Fruit fly (Drosophila melanogaster): Measurements from ENCODE around the gene CG14695.

The CG14695 gene

DNA sequence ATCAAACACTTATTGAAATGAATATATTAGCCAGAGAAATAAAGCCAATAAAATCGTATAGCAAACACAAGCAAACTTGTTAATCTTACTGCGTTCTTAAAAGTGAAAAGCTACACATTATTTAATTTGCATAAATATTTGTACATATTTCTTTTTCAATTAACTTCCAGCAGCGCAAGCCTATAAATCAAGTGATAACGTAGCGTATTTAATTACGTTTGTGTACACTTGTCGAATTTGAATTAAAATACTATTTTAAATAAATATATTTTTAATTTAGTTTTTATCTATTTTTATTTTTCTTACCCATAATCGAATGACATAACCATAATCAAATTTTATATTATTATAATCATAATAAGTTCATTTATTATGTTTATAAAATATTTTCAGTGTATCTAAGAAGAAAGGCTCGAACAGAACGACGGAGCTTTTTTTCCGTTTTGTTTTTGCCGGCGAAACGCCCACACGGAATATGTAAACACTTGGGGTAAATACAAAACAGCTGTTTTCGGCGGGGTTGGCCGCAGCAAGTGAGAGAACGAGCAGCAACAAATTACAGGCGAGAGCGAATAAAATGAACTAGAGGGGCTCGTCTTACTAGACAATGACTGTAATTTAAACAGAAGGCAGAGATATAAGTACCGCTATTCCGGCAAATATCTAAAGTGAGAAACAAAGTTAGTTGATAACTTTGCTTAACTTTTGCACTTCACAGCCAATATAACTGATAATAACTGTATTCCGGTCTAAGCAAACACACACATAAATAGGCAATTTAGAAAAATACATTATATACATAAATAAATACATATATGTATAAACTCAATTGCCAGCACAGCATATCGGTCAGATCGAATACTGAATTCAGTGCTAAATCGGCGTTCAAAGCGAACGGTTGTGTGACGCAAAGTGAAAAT lies 3.3 kb downstream of the CG14695 start, which contains the start of gene Sodh2:
Gene Sodh2, plus strand, starts transcription at position 870 of the 920 bp plus-strand sequence.
- TF ChIP-seq CG33017 (tag; optimal IDR thresholded peaks at IDR 0.05) (peak; percentile 96), cic (GFP tag; optimal IDR thresholded peaks at IDR 0.05) (peak; percentile 93), CG1620 (GFP tag; optimal IDR thresholded peaks at IDR 0.05) (no peak), CG7045 (GFP tag; optimal IDR thresholded peaks at IDR 0.05) (peak; percentile 86), bab1 (GFP tag; optimal IDR thresholded peaks at IDR 0.05) (peak; percentile 55), Mnt (GFP tag; optimal IDR thresholded peaks at IDR 0.05) (peak; percentile 61), toe (GFP tag; optimal IDR thresholded peaks at IDR 0.05) (peak; percentile 62), CG14711 (tag; optimal IDR thresholded peaks at IDR 0.05) (peak; percentile 91), CG5204 (GFP tag; optimal IDR thresholded peaks at IDR 0.05) (no peak), CG7101 (tag; optimal IDR thresholded peaks at IDR 0.05) (peak; percentile 92), kay (GFP tag; ENCODE audit: borderline replicate concordance) (peak; percentile 95), CG11617 (GFP tag; optimal IDR thresholded peaks at IDR 0.05) (peak; percentile 78), Crg-1 (GFP tag; optimal IDR thresholded peaks at IDR 0.05) (peak; percentile 69), CG12768 (GFP tag; optimal IDR thresholded peaks at IDR 0.05) (peak; percentile 89), Clk (GFP tag; optimal IDR thresholded peaks at IDR 0.05) (peak; percentile 25), tj (GFP tag; optimal IDR thresholded peaks at IDR 0.05) (peak; percentile 37), Hr96 (GFP tag; optimal IDR thresholded peaks at IDR 0.05) (peak; percentile 33), cnc (optimal IDR thresholded peaks at IDR 0.05) (no peak), ovo (GFP tag; optimal IDR thresholded peaks at IDR 0.05) (peak; percentile 82), pad (GFP tag; optimal IDR thresholded peaks at IDR 0.05) (peak; percentile 90)

DNA sequence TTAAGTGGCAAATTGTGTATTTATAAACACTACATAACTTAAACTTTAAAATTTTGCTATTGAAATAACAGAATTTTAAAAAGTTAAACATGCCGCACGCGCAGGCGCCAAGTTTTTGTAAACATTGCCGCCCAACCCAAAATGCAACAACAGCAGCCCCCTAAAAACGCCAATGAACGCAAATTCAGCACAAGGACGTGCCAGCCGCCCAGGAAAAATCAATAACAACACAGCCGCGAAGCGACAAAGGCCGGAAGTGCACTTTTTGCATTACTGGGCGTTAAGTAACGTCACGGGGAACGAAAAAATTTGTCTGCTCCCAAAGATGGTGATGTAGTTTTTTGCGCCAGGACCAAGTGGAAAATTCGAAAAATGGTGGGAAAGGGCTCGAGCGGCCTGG lies 6.3 kb downstream of the CG14695 start, which contains the start of gene CG4596:
Gene CG4596, plus strand, starts transcription at position 219 of the 400 bp plus-strand sequence.
- TF ChIP-seq CG33017 (tag; optimal IDR thresholded peaks at IDR 0.05) (no peak), pad (GFP tag; optimal IDR thresholded peaks at IDR 0.05) (no peak), CG11617 (GFP tag; optimal IDR thresholded peaks at IDR 0.05) (no peak), CG7101 (tag; optimal IDR thresholded peaks at IDR 0.05) (no peak), CG1620 (GFP tag; optimal IDR thresholded peaks at IDR 0.05) (no peak), ovo (GFP tag; optimal IDR thresholded peaks at IDR 0.05) (no peak), bab1 (GFP tag; optimal IDR thresholded peaks at IDR 0.05) (no peak), toe (GFP tag; optimal IDR thresholded peaks at IDR 0.05) (no peak), Mnt (GFP tag; optimal IDR thresholded peaks at IDR 0.05) (no peak), cic (GFP tag; optimal IDR thresholded peaks at IDR 0.05) (no peak), CG12768 (GFP tag; optimal IDR thresholded peaks at IDR 0.05) (no peak), CG5204 (GFP tag; optimal IDR thresholded peaks at IDR 0.05) (no peak), tj (GFP tag; optimal IDR thresholded peaks at IDR 0.05) (no peak), Hr96 (GFP tag; optimal IDR thresholded peaks at IDR 0.05) (no peak)

dm6 chr3R:10872148-10872783 lies 6.9 kb downstream of the CG14695 start, which contains the start of gene Fdh:
Gene Fdh, minus strand, starts transcription at chr3R:10872381.
- TF ChIP-seq kay (GFP tag; ENCODE audit: borderline replicate concordance) (peak; percentile 82), CG12768 (GFP tag; optimal IDR thresholded peaks at IDR 0.05) (peak; percentile 62), cic (GFP tag; optimal IDR thresholded peaks at IDR 0.05) (peak; percentile 8), CG1620 (GFP tag; optimal IDR thresholded peaks at IDR 0.05) (peak; percentile 3), cnc (optimal IDR thresholded peaks at IDR 0.05) (peak in 1 of 2 experiments; percentile 52), Clk (GFP tag; optimal IDR thresholded peaks at IDR 0.05) (no peak), CG11617 (GFP tag; optimal IDR thresholded peaks at IDR 0.05) (peak; percentile 74), ovo (GFP tag; optimal IDR thresholded peaks at IDR 0.05) (peak; percentile 4), toe (GFP tag; optimal IDR thresholded peaks at IDR 0.05) (no peak), CG5204 (GFP tag; optimal IDR thresholded peaks at IDR 0.05) (no peak), CG7045 (GFP tag; optimal IDR thresholded peaks at IDR 0.05) (peak; percentile 23), Crg-1 (GFP tag; optimal IDR thresholded peaks at IDR 0.05) (peak; percentile 6), pad (GFP tag; optimal IDR thresholded peaks at IDR 0.05) (peak; percentile 41), CG14711 (tag; optimal IDR thresholded peaks at IDR 0.05) (peak; percentile 77), Mnt (GFP tag; optimal IDR thresholded peaks at IDR 0.05) (peak; percentile 41), CG7101 (tag; optimal IDR thresholded peaks at IDR 0.05) (peak; percentile 69), Hr96 (GFP tag; optimal IDR thresholded peaks at IDR 0.05) (no peak), tj (GFP tag; optimal IDR thresholded peaks at IDR 0.05) (peak; percentile 28), bab1 (GFP tag; optimal IDR thresholded peaks at IDR 0.05) (peak; percentile 58), CG33017 (tag; optimal IDR thresholded peaks at IDR 0.05) (peak; percentile 72)

- TF ChIP-seq cic (GFP tag; optimal IDR thresholded peaks at IDR 0.05) (peak; percentile 32), tj (GFP tag; optimal IDR thresholded peaks at IDR 0.05) (peak; percentile 8), Clk (GFP tag; optimal IDR thresholded peaks at IDR 0.05) (no peak)
Observed at dm6 chr3R:10870561-10870960, 8.6 kb downstream of the CG14695 start.

DNA sequence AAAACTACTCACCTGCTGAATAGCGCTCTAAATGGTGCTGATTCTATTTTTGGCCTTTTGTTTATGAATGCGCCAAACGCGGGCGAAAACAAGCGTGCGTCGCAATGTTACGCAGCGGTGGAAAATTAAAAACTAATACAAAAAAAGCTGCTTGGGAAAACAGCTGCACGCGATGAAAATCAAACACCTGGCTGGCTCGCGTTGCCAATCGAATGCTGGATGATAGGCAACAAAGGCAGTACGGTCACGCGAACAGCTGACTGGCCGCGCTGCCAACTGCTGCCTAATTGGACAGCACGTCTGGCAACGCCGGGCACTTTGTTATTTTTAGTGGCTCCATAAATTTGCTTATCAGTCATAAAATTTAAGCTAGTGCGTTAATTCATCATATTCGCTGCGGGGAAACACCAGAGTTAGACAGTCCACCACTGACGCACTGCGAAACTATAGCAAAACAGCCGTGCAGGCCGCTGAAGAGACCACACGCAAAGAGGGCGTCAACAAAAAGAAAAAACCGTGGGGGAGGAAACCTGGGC lies 10.6 kb downstream of the CG14695 start, which contains the start of the genes SelR and Tsp86D:
Gene SelR, minus strand, starts transcription at position 216 of the 536 bp plus-strand sequence.
Gene Tsp86D, plus strand, starts transcription at position 282 of the 536 bp plus-strand sequence.
- TF ChIP-seq tj (GFP tag; optimal IDR thresholded peaks at IDR 0.05) (peak; percentile 90), Clk (GFP tag; optimal IDR thresholded peaks at IDR 0.05) (peak; percentile 37), cic (GFP tag; optimal IDR thresholded peaks at IDR 0.05) (peak; percentile 83), Hr96 (GFP tag; optimal IDR thresholded peaks at IDR 0.05) (no peak), CG7101 (tag; optimal IDR thresholded peaks at IDR 0.05) (peak; percentile 53), pad (GFP tag; optimal IDR thresholded peaks at IDR 0.05) (peak; percentile 31), ovo (GFP tag; optimal IDR thresholded peaks at IDR 0.05) (peak; percentile 6), Mnt (GFP tag; optimal IDR thresholded peaks at IDR 0.05) (peak; percentile 69), toe (GFP tag; optimal IDR thresholded peaks at IDR 0.05) (no peak), CG1620 (GFP tag; optimal IDR thresholded peaks at IDR 0.05) (peak; percentile 16), cnc (optimal IDR thresholded peaks at IDR 0.05) (no peak), CG33017 (tag; optimal IDR thresholded peaks at IDR 0.05) (peak; percentile 56), CG14711 (tag; optimal IDR thresholded peaks at IDR 0.05) (peak; percentile 50), CG12768 (GFP tag; optimal IDR thresholded peaks at IDR 0.05) (peak; percentile 54), CG7045 (GFP tag; optimal IDR thresholded peaks at IDR 0.05) (peak; percentile 54), Crg-1 (GFP tag; optimal IDR thresholded peaks at IDR 0.05) (no peak), bab1 (GFP tag; optimal IDR thresholded peaks at IDR 0.05) (peak; percentile 69), CG5204 (GFP tag; optimal IDR thresholded peaks at IDR 0.05) (no peak), CG11617 (GFP tag; optimal IDR thresholded peaks at IDR 0.05) (peak; percentile 61)
